Worm (Caenorhabditis elegans) whole organism, dauer: ENCODE results near the gene F58E2.2.

Source experiments
- unc-62 ChIP-seq: sonication (generic microtip); optimal IDR thresholded peaks from 2 replicates; lab custom pipeline; 2017; ENCODE audit warnings: missing biosample characterization, missing genetic modification reagents, missing genetic modification characterization

Gene F58E2.2

ce11 chrIV:3517582-3517981 is 47.7 kb downstream of the F58E2.2 start:
- TF ChIP-seq unc-62 (GFP tag; lab: Kevin White, UChicago): no peak

ce11 chrIV:3519352-3519751 is 49.5 kb downstream of the F58E2.2 start:
- no peak for TF ChIP-seq unc-62 (GFP tag; lab: Kevin White, UChicago)
